Worm (Caenorhabditis elegans) whole organism, L4 larva: Measurements from ENCODE around the gene F28C6.9.

Experiments
- D1046.2 ChIP-seq: fragments of 200-800 bp; sonication (Bioruptor generic); IDR thresholded peaks from 2 replicates; pipeline ENCODE4 v1.3.6; 2022; ENCODE audit warnings: missing genetic modification characterization, missing compliant biosample characterization
- F37D6.2 ChIP-seq: sonication (generic microtip); optimal IDR thresholded peaks from 2 replicates; lab custom pipeline; 2016; ENCODE audit warnings: mild to moderate bottlenecking, missing genetic modification characterization, missing compliant biosample characterization
- Y105C5A.15 ChIP-seq: fragments of 200-800 bp; sonication (Bioruptor generic); IDR thresholded peaks from 2 replicates; pipeline ENCODE4 v1.3.6; 2022; ENCODE audit warnings: missing genetic modification characterization, missing compliant biosample characterization
- Y48G9A.11 ChIP-seq: fragments of 200-800 bp; sonication (Bioruptor generic); IDR thresholded peaks from 2 replicates; pipeline ENCODE4 v1.3.6; 2022; ENCODE audit warnings: missing genetic modification reagents, missing genetic modification characterization, missing compliant biosample characterization
- ZK337.2 ChIP-seq: fragments of 200-800 bp; sonication (Bioruptor generic); IDR thresholded peaks from 2 replicates; pipeline ENCODE4 v1.3.6; 2022; ENCODE audit warnings: missing genetic modification reagents, missing genetic modification characterization, missing compliant biosample characterization
- ZK546.5 ChIP-seq, 2 experiments: sonication (generic microtip); optimal IDR thresholded peaks; 2 replicates each; lab custom pipeline; 2017; ENCODE audit warnings: missing biosample characterization in 2 of 2, missing genetic modification characterization in 2 of 2
- aha-1 ChIP-seq: fragments of 150-350 bp; peaks from one replicate; lab custom pipeline; 2014; ENCODE audit warnings: missing biosample characterization, missing genetic modification characterization
- arid-1 ChIP-seq: fragments of 200-800 bp; sonication (Bioruptor generic); conservative IDR thresholded peaks from 2 replicates; pipeline ENCODE4 v1.3.6; 2022; ENCODE audit warnings: missing genetic modification reagents, missing genetic modification characterization, missing compliant biosample characterization
- attf-4 ChIP-seq: sonication (generic microtip); optimal IDR thresholded peaks from 3 replicates; lab custom pipeline; 2017; ENCODE audit warnings: missing biosample characterization, missing genetic modification characterization
- ceh-20 ChIP-seq: fragments of 200-800 bp; sonication (Bioruptor generic); IDR thresholded peaks from 2 replicates; pipeline ENCODE4 v1.3.6; 2022; ENCODE audit warnings: missing genetic modification reagents, missing genetic modification characterization, missing compliant biosample characterization
- ceh-32 ChIP-seq: sonication (generic microtip); optimal IDR thresholded peaks from 2 replicates; lab custom pipeline; 2016; ENCODE audit warnings: mild to moderate bottlenecking, missing genetic modification characterization, missing compliant biosample characterization; ENCODE audit not compliant: poor library complexity
- ceh-62 ChIP-seq: sonication (generic microtip); optimal IDR thresholded peaks from 2 replicates; lab custom pipeline; 2017; ENCODE audit warnings: missing biosample characterization, missing genetic modification characterization
- ces-1 ChIP-seq: fragments of 150-350 bp; sonication (generic microtip); optimal IDR thresholded peaks from 4 replicates; lab custom pipeline; 2014; ENCODE audit warnings: missing biosample characterization, missing genetic modification reagents, missing genetic modification characterization
- cey-2 ChIP-seq: sonication (generic microtip); optimal IDR thresholded peaks from 3 replicates; lab custom pipeline; 2017; ENCODE audit warnings: missing genetic modification characterization, mild to moderate bottlenecking, missing compliant biosample characterization, antibody characterized with exemption, borderline replicate concordance; ENCODE audit not compliant: insufficient read depth
- daf-12 ChIP-seq: fragments of 150-350 bp; optimal IDR thresholded peaks from 2 replicates; lab custom pipeline; 2014; ENCODE audit warnings: missing biosample characterization, missing genetic modification reagents, missing genetic modification characterization
- dmd-6 ChIP-seq: fragments of 200-800 bp; sonication (Bioruptor generic); IDR thresholded peaks from 2 replicates; pipeline ENCODE4 v1.3.6; 2022; ENCODE audit warnings: missing genetic modification reagents, missing genetic modification characterization, missing compliant biosample characterization
- duxl-1 ChIP-seq: sonication (generic microtip); optimal IDR thresholded peaks from 2 replicates; lab custom pipeline; 2016; ENCODE audit warnings: mild to moderate bottlenecking, missing genetic modification characterization, moderate library complexity, missing compliant biosample characterization; ENCODE audit not compliant: poor library complexity
- dve-1 ChIP-seq: sonication (generic microtip); optimal IDR thresholded peaks from 2 replicates; lab custom pipeline; 2017; ENCODE audit warnings: antibody characterized with exemption, mild to moderate bottlenecking, missing genetic modification characterization, missing compliant biosample characterization; ENCODE audit not compliant: insufficient read depth
- egl-27 ChIP-seq: sonication (generic microtip); optimal IDR thresholded peaks from 3 replicates; lab custom pipeline; 2017; ENCODE audit warnings: missing biosample characterization, missing genetic modification reagents, missing genetic modification characterization
- egl-43 ChIP-seq: fragments of 200-800 bp; sonication (Bioruptor generic); IDR thresholded peaks from 2 replicates; pipeline ENCODE4 v1.3.6; 2022; ENCODE audit warnings: missing genetic modification reagents, missing genetic modification characterization, missing compliant biosample characterization
- hif-1 ChIP-seq, 2 experiments: sonication (generic microtip); optimal IDR thresholded peaks; 2 replicates each; lab custom pipeline; 2016 to 2017; ENCODE audit warnings: missing compliant biosample characterization in 2 of 2, missing genetic modification characterization in 2 of 2, missing genetic modification reagents in 2 of 2, missing genotype in 2 of 2, mild to moderate bottlenecking in 1 of 2
- hlh-11 ChIP-seq: fragments of 200-800 bp; sonication (Bioruptor generic); optimal IDR thresholded peaks from 2 replicates; lab custom pipeline; 2018; ENCODE audit warnings: mild to moderate bottlenecking, missing genetic modification characterization, missing compliant biosample characterization
- hlh-30 ChIP-seq: sonication (generic microtip); optimal IDR thresholded peaks from 2 replicates; lab custom pipeline; 2017; ENCODE audit warnings: antibody characterized with exemption, mild to moderate bottlenecking, missing genetic modification characterization, missing compliant biosample characterization; ENCODE audit not compliant: insufficient read depth
- hmg-1.1 ChIP-seq: fragments of 200-800 bp; sonication (Bioruptor generic); IDR thresholded peaks from 2 replicates; pipeline ENCODE4 v1.3.6; 2022; ENCODE audit warnings: missing genetic modification reagents, missing genetic modification characterization, missing compliant biosample characterization
- lim-7 ChIP-seq: fragments of 200-800 bp; sonication (Bioruptor generic); IDR thresholded peaks from 2 replicates; pipeline ENCODE4 v1.3.6; 2022; ENCODE audit warnings: missing genetic modification characterization, missing compliant biosample characterization
- madf-9 ChIP-seq: fragments of 200-800 bp; sonication (Bioruptor generic); conservative IDR thresholded peaks from 2 replicates; pipeline ENCODE4 v1.3.6; 2022; ENCODE audit warnings: missing genetic modification reagents, missing genetic modification characterization, missing compliant biosample characterization
- mdt-29 ChIP-seq: fragments of 200-800 bp; sonication (Bioruptor generic); IDR thresholded peaks from 2 replicates; pipeline ENCODE4 v1.3.6; 2022; ENCODE audit warnings: missing genetic modification reagents, missing genetic modification characterization, missing compliant biosample characterization
- mep-1 ChIP-seq: fragments of 150-350 bp; sonication (generic microtip); optimal IDR thresholded peaks from 3 replicates; lab custom pipeline; 2014; ENCODE audit warnings: missing biosample characterization, missing genetic modification characterization
- mxl-3 ChIP-seq: fragments of 200-800 bp; sonication (Bioruptor generic); optimal IDR thresholded peaks from 2 replicates; lab custom pipeline; 2018; ENCODE audit warnings: mild to moderate bottlenecking, missing genetic modification characterization, missing compliant biosample characterization
- nhr-10 ChIP-seq: fragments of 150-350 bp; optimal IDR thresholded peaks from 2 replicates; lab custom pipeline; 2014; ENCODE audit warnings: missing biosample characterization, missing genetic modification characterization
- nhr-28 ChIP-seq: fragments of 150-350 bp; optimal IDR thresholded peaks from 2 replicates; lab custom pipeline; 2014; ENCODE audit warnings: missing biosample characterization, missing genetic modification characterization
- nhr-42 ChIP-seq: fragments of 200-800 bp; sonication (Bioruptor generic); IDR thresholded peaks from 2 replicates; pipeline ENCODE4 v1.3.6; 2022; ENCODE audit warnings: missing genetic modification characterization, missing compliant biosample characterization
- nhr-6 ChIP-seq: fragments of 150-350 bp; optimal IDR thresholded peaks from 2 replicates; lab custom pipeline; 2014; ENCODE audit warnings: missing biosample characterization, missing genetic modification characterization
- pha-4 ChIP-seq, 2 experiments: fragments of 150-350 bp in 1 of 2; fragments of 200-800 bp in 1 of 2; sonication (Bioruptor generic) in 1 of 2; IDR thresholded peaks in 1 of 2; optimal IDR thresholded peaks in 1 of 2; 2 replicates each; pipeline versions ENCODE4 v1.3.6 to Lab custom; 2014 to 2022; ENCODE audit warnings: missing genetic modification characterization in 2 of 2, missing genetic modification reagents in 2 of 2, missing biosample characterization in 1 of 2, missing compliant biosample characterization in 1 of 2
- php-3 ChIP-seq: fragments of 200-800 bp; sonication (Bioruptor generic); IDR thresholded peaks from 2 replicates; pipeline ENCODE4 v1.3.6; 2022; ENCODE audit warnings: missing genetic modification reagents, missing genetic modification characterization, missing compliant biosample characterization
- pqm-1 ChIP-seq: sonication (generic microtip); optimal IDR thresholded peaks from 2 replicates; lab custom pipeline; 2017; ENCODE audit warnings: missing biosample characterization, missing genetic modification characterization
- sdz-12 ChIP-seq: fragments of 200-800 bp; sonication (Bioruptor generic); optimal IDR thresholded peaks from 2 replicates; lab custom pipeline; 2018; ENCODE audit warnings: mild to moderate bottlenecking, missing genetic modification characterization, missing compliant biosample characterization
- set-16 ChIP-seq: fragments of 200-800 bp; sonication (Bioruptor generic); IDR thresholded peaks from 2 replicates; pipeline ENCODE4 v1.3.6; 2022; ENCODE audit warnings: missing genetic modification reagents, missing genetic modification characterization, missing compliant biosample characterization
- unc-62 ChIP-seq, 3 experiments: fragments of 150-350 bp in 1 of 3; sonication (generic microtip); optimal IDR thresholded peaks in 2 of 3; peaks in 1 of 3; 1 replicate in 1 of 3; 2 replicates in 2 of 3; lab custom pipeline; 2014 to 2017; ENCODE audit warnings: missing biosample characterization in 3 of 3, missing genetic modification characterization in 3 of 3, missing genetic modification reagents in 3 of 3, missing genotype in 1 of 3
- zip-11 ChIP-seq: fragments of 200-800 bp; sonication (Bioruptor generic); IDR thresholded peaks from 2 replicates; pipeline ENCODE4 v1.3.6; 2022; ENCODE audit warnings: missing genetic modification characterization, missing compliant biosample characterization
- ztf-11 ChIP-seq: fragments of 150-350 bp; optimal IDR thresholded peaks from 2 replicates; lab custom pipeline; 2014; ENCODE audit warnings: missing biosample characterization, missing genetic modification characterization

F28C6.9 gene

ce11 chrII:8631766-8632165, 21.8 kb upstream of the F28C6.9 start:
- TF ChIP-seq Y105C5A.15 (GFP tag; lab: Robert Waterston, UW) (no peak), arid-1 (0 out of 2 replicates have a peak, but pooled peaks have one; percentile 13), egl-27 (tag; lab: Kevin White, UChicago) (no peak), lim-7 (0 out of 2 replicates have a peak, but pooled peaks have one; percentile 30), nhr-6 (no peak)
- TF ChIP-seq, all 104 proteins: peak for 2

DNA sequence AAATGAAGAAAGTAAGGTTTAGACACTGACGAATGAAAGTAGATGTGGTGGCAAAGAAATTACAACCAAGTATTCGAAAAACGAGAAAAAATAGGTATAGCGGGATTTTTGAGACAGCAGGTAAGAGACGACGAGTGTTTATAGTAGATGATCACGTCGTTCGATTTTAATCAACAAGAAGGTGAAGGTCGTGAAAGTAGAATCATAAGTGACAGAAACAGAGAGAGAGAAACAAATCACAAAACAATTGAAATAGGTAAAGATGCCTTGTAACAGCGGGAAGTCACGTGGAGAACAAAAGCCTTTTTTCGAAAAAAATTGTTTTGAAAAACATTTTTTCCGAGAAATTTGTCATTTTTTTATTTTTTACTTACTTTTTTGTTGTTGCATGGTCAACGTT, 20.1 kb upstream of the F28C6.9 start, which contains the start of gene T22C8.6:
TSS of gene T22C8.6 (minus strand) at position 194 of the 400 bp plus-strand sequence.
- no peak for TF ChIP-seq F37D6.2 (tag; lab: Kevin White, UChicago)
- TF ChIP-seq nhr-28 (tag; lab: Kevin White, UChicago) = peak; percentile 16
- TF ChIP-seq unc-62 (GFP tag; optimal IDR thresholded peaks at IDR 0.05 in 1 of 2; lab: Kevin White, UChicago) = no peak
- TF ChIP-seq unc-62 (tag; optimal IDR thresholded peaks at IDR 0.05; lab: Kevin White, UChicago) = no peak
- TF ChIP-seq sdz-12 (GFP tag; lab: Kevin White, UChicago) = no peak
- TF ChIP-seq duxl-1 (tag; lab: Kevin White, UChicago) = no peak
- TF ChIP-seq mep-1 (tag; lab: Kevin White, UChicago) = no peak
- peak; percentile 45 for TF ChIP-seq hlh-30 (tag; lab: Kevin White, UChicago)
- peak; percentile 5 for TF ChIP-seq mxl-3 (GFP tag; lab: Kevin White, UChicago)

DNA sequence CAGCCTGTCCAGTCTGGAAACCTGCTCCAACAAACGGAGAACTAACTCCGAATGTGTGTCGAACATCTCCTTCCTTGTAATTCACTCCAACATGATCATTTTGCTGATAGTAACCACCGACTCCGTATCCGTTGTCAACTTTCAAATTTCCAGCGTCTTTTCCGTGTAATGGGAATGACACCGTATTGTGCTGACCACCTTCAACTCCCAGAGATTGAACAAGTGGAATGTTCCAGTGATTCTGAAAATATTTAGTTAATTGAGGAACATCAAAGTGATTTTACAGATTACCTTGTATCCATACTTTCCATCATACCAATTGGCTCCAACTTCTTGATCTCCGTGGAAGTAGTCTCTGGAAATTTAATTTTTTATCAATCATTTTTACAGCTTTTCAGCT, 17.9 kb upstream of the F28C6.9 start:
- TF ChIP-seq aha-1 (tag; lab: Kevin White, UChicago) = peak; percentile 93
- TF ChIP-seq attf-4 = no peak

DNA sequence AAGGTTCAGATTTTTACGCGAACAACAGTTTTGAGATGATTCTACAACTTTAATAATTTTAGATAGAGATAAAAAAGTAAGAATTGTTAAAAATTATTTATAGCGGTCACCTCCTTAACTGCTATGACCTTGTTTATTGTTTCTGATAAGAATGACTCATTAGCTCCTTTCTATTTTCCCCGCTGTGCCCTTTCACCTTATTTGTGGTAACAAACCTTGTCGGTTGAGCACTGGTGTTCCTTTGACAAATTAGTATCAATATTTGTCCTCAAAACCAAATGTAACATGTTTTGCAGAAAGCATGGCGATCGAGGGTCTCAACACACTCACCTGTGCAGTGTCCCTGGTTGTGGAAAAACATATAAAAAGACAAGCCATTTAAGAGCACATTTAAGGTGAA, 16.6 kb upstream of the F28C6.9 start:
- TF ChIP-seq unc-62 (GFP tag; optimal IDR thresholded peaks at IDR 0.05 in 1 of 2; lab: Kevin White, UChicago) (peak in 1 of 2 experiments; percentile 78), unc-62 (tag; optimal IDR thresholded peaks at IDR 0.05; lab: Kevin White, UChicago) (no peak), nhr-10 (no peak), ceh-20 (GFP tag; lab: Robert Waterston, UW) (no peak)
- TF ChIP-seq, all 104 proteins: peak for 1

DNA sequence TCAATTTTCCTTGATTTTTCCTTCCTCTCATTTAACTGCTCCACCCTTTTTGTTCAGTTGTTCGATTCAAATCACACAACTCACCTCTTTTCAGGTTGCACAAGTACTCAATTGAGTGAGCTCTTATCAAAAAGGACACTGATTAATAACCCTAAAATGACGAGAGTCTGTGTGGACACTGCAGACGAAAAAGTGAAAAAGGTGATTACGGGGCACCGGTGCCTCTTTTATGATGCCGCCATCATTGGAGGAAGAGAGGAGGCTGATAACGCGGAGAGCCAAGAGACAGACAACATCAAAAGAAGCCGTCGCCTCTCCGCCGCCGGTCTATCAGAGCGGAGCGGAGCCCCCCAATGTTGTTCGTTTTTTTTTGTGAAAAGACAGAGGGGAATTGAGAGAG, 15.2 kb upstream of the F28C6.9 start, which contains the start of gene sptf-2:
TSS of gene sptf-2 (plus strand) at position 297 of the 400 bp plus-strand sequence.
- TF ChIP-seq mdt-29 (GFP tag; lab: Robert Waterston, UW) = no peak
- no peak for TF ChIP-seq ceh-32 (tag; lab: Kevin White, UChicago)
- TF ChIP-seq ceh-62 (tag; lab: Kevin White, UChicago) = no peak
- TF ChIP-seq D1046.2 (GFP tag; lab: Robert Waterston, UW) = no peak
- TF ChIP-seq nhr-42 (GFP tag; lab: Robert Waterston, UW) = no peak
- peak; percentile 79 for TF ChIP-seq dve-1 (tag; lab: Kevin White, UChicago)
- TF ChIP-seq attf-4 = no peak
- TF ChIP-seq hif-1 (tag; optimal IDR thresholded peaks at IDR 0.05; lab: Kevin White, UChicago) = no peak
- TF ChIP-seq mep-1 (tag; lab: Kevin White, UChicago) = no peak
- no peak for TF ChIP-seq ztf-11
- TF ChIP-seq Y48G9A.11 (GFP tag; lab: Robert Waterston, UW) = no peak
- peak; percentile 87 for TF ChIP-seq hlh-11
- TF ChIP-seq hmg-1.1 (GFP tag; lab: Robert Waterston, UW) = no peak
- TF ChIP-seq ZK337.2 (GFP tag; lab: Robert Waterston, UW) = no peak
- TF ChIP-seq duxl-1 (tag; lab: Kevin White, UChicago) = no peak
- no peak for TF ChIP-seq zip-11 (GFP tag; lab: Robert Waterston, UW)
- no peak for TF ChIP-seq ZK546.5 (tag; optimal IDR thresholded peaks at IDR 0.05; lab: Kevin White, UChicago)
- peak; percentile 34; the same call in 1 of the 2 replicates for TF ChIP-seq pha-4 (GFP tag; IDR thresholded peaks at IDR 0.05; lab: Robert Waterston, UW)
- TF ChIP-seq pha-4 (tag; optimal IDR thresholded peaks at IDR 0.05; lab: Kevin White, UChicago) = no peak
- peak; percentile 97 for TF ChIP-seq php-3 (GFP tag; lab: Robert Waterston, UW)
- TF ChIP-seq egl-43 (GFP tag; lab: Robert Waterston, UW) = no peak
- TF ChIP-seq daf-12 (tag; lab: Kevin White, UChicago) = no peak
- no peak for TF ChIP-seq madf-9
- TF ChIP-seq pqm-1 (tag; lab: Kevin White, UChicago) = peak; percentile 97
- TF ChIP-seq ces-1 (GFP tag; lab: Kevin White, UChicago) = no peak
- TF ChIP-seq dmd-6 (GFP tag; lab: Robert Waterston, UW) = peak; percentile 84
- TF ChIP-seq set-16 (GFP tag; lab: Robert Waterston, UW) = no peak; the same call in 1 of the 2 replicates
- TF ChIP-seq cey-2 (tag; lab: Kevin White, UChicago) = no peak
- TF ChIP-seq nhr-28 (tag; lab: Kevin White, UChicago) = peak; percentile 92
